Fruit fly (Drosophila melanogaster): ENCODE results near the gene CG32024.

DNA sequence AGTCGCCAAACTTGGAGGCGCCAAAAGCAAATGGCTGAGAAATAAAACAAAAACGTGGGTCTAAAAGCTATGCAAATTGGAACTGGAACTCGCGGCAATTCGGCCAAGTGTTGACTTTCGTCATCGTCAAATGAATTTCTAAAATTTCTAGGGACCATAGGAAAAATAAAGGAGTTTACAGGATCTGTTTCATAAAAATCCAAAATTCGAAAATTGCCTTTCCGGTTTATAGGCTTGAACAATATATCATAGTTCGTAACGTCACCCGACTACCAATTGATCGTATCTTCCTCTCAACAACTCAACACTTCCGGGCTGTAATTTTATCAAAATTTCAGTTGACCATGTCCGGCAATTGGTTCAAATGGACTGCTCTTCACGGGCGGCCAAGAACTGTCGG lies 28.8 kb downstream of the CG32024 start, which contains the start of gene CG32026:
- no peak for TF ChIP-seq CG34367 (tag; optimal IDR thresholded peaks at IDR 0.05)
- TF ChIP-seq D1 (tag; optimal IDR thresholded peaks at IDR 0.05), result no peak
- TF ChIP-seq Snoo (tag; optimal IDR thresholded peaks at IDR 0.05), result no peak
- TF ChIP-seq EcR (GFP tag; optimal IDR thresholded peaks at IDR 0.05), result no peak
- TF ChIP-seq Pif1A (GFP tag; optimal IDR thresholded peaks at IDR 0.05), result no peak
